Worm (Caenorhabditis elegans) whole organism, L1 larva: ENCODE measurements around the gene twk-43.

Experiments
- irx-1 ChIP-seq: sonication (generic microtip); optimal IDR thresholded peaks from 2 replicates; lab custom pipeline; 2016; ENCODE audit warnings: missing genetic modification characterization, missing compliant biosample characterization
- lin-15B ChIP-seq: fragments of 150-350 bp; sonication (generic microtip); optimal IDR thresholded peaks from 3 replicates; lab custom pipeline; 2014; ENCODE audit warnings: missing biosample characterization, missing genetic modification characterization
- lin-35 ChIP-seq, 2 experiments: fragments of 150-350 bp; optimal IDR thresholded peaks; 2 replicates each; lab custom pipeline; 2014; ENCODE audit warnings: missing biosample characterization in 2 of 2, missing genetic modification characterization in 2 of 2, missing genetic modification reagents in 2 of 2
- nhr-12 ChIP-seq: sonication (generic microtip); optimal IDR thresholded peaks from 2 replicates; lab custom pipeline; 2017; ENCODE audit warnings: missing biosample characterization, missing genetic modification characterization
- nhr-237 ChIP-seq: fragments of 150-350 bp; optimal IDR thresholded peaks from 2 replicates; lab custom pipeline; 2014; ENCODE audit warnings: missing biosample characterization, missing genetic modification characterization
- nhr-85 ChIP-seq: sonication (generic microtip); peaks from one replicate; lab custom pipeline; 2016; ENCODE audit warnings: missing genetic modification characterization, inconsistent platforms, missing compliant biosample characterization
- snpc-4 ChIP-seq: fragments of 150-350 bp; optimal IDR thresholded peaks from 2 replicates; lab custom pipeline; 2014; ENCODE audit warnings: missing biosample characterization, missing genetic modification characterization
- ztf-11 ChIP-seq, 2 experiments: sonication (generic microtip); optimal IDR thresholded peaks; 2 replicates each; lab custom pipeline; 2016 to 2017; ENCODE audit warnings: missing genetic modification characterization in 2 of 2, missing biosample characterization in 1 of 2, missing compliant biosample characterization in 1 of 2

DNA sequence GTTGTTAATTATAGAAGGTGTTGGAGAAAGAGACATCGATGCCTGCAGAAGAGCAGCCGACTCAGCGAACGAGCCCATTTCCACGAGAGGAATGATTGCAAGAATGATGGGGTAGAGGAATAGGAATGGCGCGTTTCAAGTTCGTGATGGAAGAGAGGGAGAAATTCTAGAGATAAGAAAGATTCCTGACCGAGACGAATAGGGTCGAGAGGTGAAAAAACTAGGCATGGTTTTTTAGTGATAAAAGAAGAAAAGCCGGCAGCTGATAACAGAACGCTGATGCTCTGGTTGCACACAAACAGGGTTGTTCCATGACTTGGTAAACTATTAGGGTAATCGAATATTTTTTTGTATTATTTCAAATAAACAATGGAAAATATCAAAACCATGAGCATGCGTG lies 26.7 kb downstream of the twk-43 start:
- TF ChIP-seq irx-1 (no peak), ztf-11 (tag; optimal IDR thresholded peaks at IDR 0.05; lab: Kevin White, UChicago) (no peak), snpc-4 (tag; lab: Kevin White, UChicago) (no peak), nhr-12 (tag; lab: Kevin White, UChicago) (no peak), nhr-85 (tag; lab: Kevin White, UChicago) (no peak), nhr-237 (tag; lab: Kevin White, UChicago) (no peak), lin-35 (GFP tag; optimal IDR thresholded peaks at IDR 0.05; lab: Kevin White, UChicago) (no peak), lin-15B (tag; lab: Kevin White, UChicago) (no peak)
